Worm (Caenorhabditis elegans) whole organism, early embryonic: ENCODE data around the gene F09A5.2.

Experiments used
- F13C5.2 ChIP-seq: sonication (generic microtip); optimal IDR thresholded peaks from 2 replicates; lab custom pipeline; 2017; ENCODE audit warnings: mild to moderate bottlenecking, missing genetic modification characterization, inconsistent platforms, missing compliant biosample characterization
- ama-1 ChIP-seq: fragments of 150-350 bp; optimal IDR thresholded peaks from 2 replicates; lab custom pipeline; 2014
- ceh-13 ChIP-seq: fragments of 200-800 bp; sonication (Bioruptor generic); optimal IDR thresholded peaks from 2 replicates; lab custom pipeline; 2018; ENCODE audit warnings: mild to moderate bottlenecking, missing genetic modification characterization, missing compliant biosample characterization
- flt-1 ChIP-seq: fragments of 200-800 bp; sonication (Bioruptor generic); IDR thresholded peaks from 2 replicates; pipeline ENCODE4 v1.3.6; 2022; ENCODE audit warnings: missing genetic modification characterization, missing compliant biosample characterization
- hmg-4 ChIP-seq: fragments of 200-800 bp; sonication (Bioruptor generic); optimal IDR thresholded peaks from 2 replicates; lab custom pipeline; 2018; ENCODE audit warnings: mild to moderate bottlenecking, missing genetic modification characterization, missing compliant biosample characterization
- hnd-1 ChIP-seq: sonication (generic microtip); optimal IDR thresholded peaks from 2 replicates; lab custom pipeline; 2016; ENCODE audit warnings: missing genetic modification characterization, missing compliant biosample characterization
- pes-1 ChIP-seq: fragments of 200-800 bp; sonication (Bioruptor generic); IDR thresholded peaks from 2 replicates; pipeline ENCODE4 v1.3.6; 2022; ENCODE audit warnings: missing genetic modification reagents, missing genetic modification characterization, missing compliant biosample characterization
- sea-1 ChIP-seq: fragments of 200-800 bp; sonication (Bioruptor generic); conservative IDR thresholded peaks from 2 replicates; pipeline ENCODE4 v1.3.6; 2022; ENCODE audit warnings: missing genetic modification characterization, missing compliant biosample characterization
- tbx-11 ChIP-seq: fragments of 200-800 bp; sonication (Bioruptor generic); IDR thresholded peaks from 2 replicates; pipeline ENCODE4 v1.3.6; 2022; ENCODE audit warnings: missing genetic modification characterization, missing compliant biosample characterization
- tbx-37 ChIP-seq: fragments of 200-800 bp; sonication (Bioruptor generic); conservative IDR thresholded peaks from 2 replicates; pipeline ENCODE4 v1.3.6; 2022; ENCODE audit warnings: missing genetic modification reagents, missing genetic modification characterization, missing compliant biosample characterization
- tra-4 ChIP-seq: sonication (generic microtip); optimal IDR thresholded peaks from 2 replicates; lab custom pipeline; 2017; ENCODE audit warnings: missing genetic modification characterization, missing compliant biosample characterization

- TF ChIP-seq ama-1 (lab: Kevin White, UChicago) (no peak), tbx-37 (GFP tag; lab: Robert Waterston, UW) (no peak), F13C5.2 (tag; lab: Kevin White, UChicago) (no peak), pes-1 (GFP tag; lab: Robert Waterston, UW) (no peak), tra-4 (tag; lab: Kevin White, UChicago) (no peak), hmg-4 (no peak), flt-1 (no peak), sea-1 (GFP tag; lab: Robert Waterston, UW) (no peak), hnd-1 (no peak), ceh-13 (GFP tag; lab: Kevin White, UChicago) (no peak), tbx-11 (GFP tag; lab: Robert Waterston, UW) (no peak)
These were observed 32.1 kb upstream of the F09A5.2 start for ce11 chrX:13102838-13103237.
